Fruit fly (Drosophila melanogaster) whole organism, wandering third instar larva: ENCODE results near the gene TwdlE.

Source experiments
- Myc ChIP-seq: fragments of >200 bp; optimal IDR thresholded peaks from 2 replicates; lab custom pipeline; 2017
- pan ChIP-seq: fragments of >200 bp; optimal IDR thresholded peaks from 2 replicates; lab custom pipeline; 2017

dm6 chr2L:7860739-7861138 is at the start of gene TwdlE:
- TF ChIP-seq Myc (no peak), pan (lab: Kevin White, UChicago) (no peak)
